Worm (Caenorhabditis elegans) whole organism, young adult: ENCODE data around the gene fbxa-96.
A peak's percentile ranks its signal among the peaks of the same experiment; 100 is the strongest.

Experiments
- B0261.1 ChIP-seq: sonication (generic microtip); optimal IDR thresholded peaks from 2 replicates; lab custom pipeline; 2016; ENCODE audit warnings: mild to moderate bottlenecking, missing genetic modification characterization, moderate library complexity, missing compliant biosample characterization
- F22D6.2 ChIP-seq: sonication (generic microtip); optimal IDR thresholded peaks from 2 replicates; lab custom pipeline; 2016; ENCODE audit warnings: mild to moderate bottlenecking, missing genetic modification characterization, missing compliant biosample characterization
- F23B12.7 ChIP-seq: sonication (generic microtip); optimal IDR thresholded peaks from 2 replicates; lab custom pipeline; 2017; ENCODE audit warnings: missing genetic modification characterization, mild to moderate bottlenecking, missing compliant biosample characterization, antibody characterized with exemption, moderate library complexity; ENCODE audit not compliant: insufficient read depth
- F37B4.10 ChIP-seq: fragments of 200-800 bp; sonication (Bioruptor generic); IDR thresholded peaks from 2 replicates; pipeline ENCODE4 v1.3.6; 2022; ENCODE audit warnings: missing genetic modification characterization, missing compliant biosample characterization
- F55B11.4 ChIP-seq: sonication (generic microtip); optimal IDR thresholded peaks from 2 replicates; lab custom pipeline; 2016; ENCODE audit warnings: missing compliant biosample characterization, missing genetic modification characterization, borderline replicate concordance; ENCODE audit not compliant: insufficient read depth
- F57C9.4 ChIP-seq: sonication (generic microtip); optimal IDR thresholded peaks from 2 replicates; lab custom pipeline; 2017; ENCODE audit warnings: mild to moderate bottlenecking, missing genetic modification characterization, missing compliant biosample characterization
- K11D2.4 ChIP-seq: fragments of 200-800 bp; sonication (Bioruptor generic); IDR thresholded peaks from 2 replicates; pipeline ENCODE4 v1.3.6; 2022; ENCODE audit warnings: missing genetic modification reagents, missing genetic modification characterization, missing compliant biosample characterization
- Y95B8A.8 ChIP-seq: fragments of 200-800 bp; sonication (Bioruptor generic); IDR thresholded peaks from 2 replicates; pipeline ENCODE4 v1.3.6; 2022; ENCODE audit warnings: missing genetic modification reagents, missing genetic modification characterization, missing compliant biosample characterization
- atf-7 ChIP-seq: sonication (generic microtip); optimal IDR thresholded peaks from 2 replicates; lab custom pipeline; 2017; ENCODE audit warnings: mild to moderate bottlenecking, missing genetic modification characterization, missing compliant biosample characterization
- attf-5 ChIP-seq: fragments of 200-800 bp; sonication (Bioruptor generic); optimal IDR thresholded peaks from 2 replicates; lab custom pipeline; 2018; ENCODE audit warnings: mild to moderate bottlenecking, missing genetic modification characterization, missing compliant biosample characterization
- cebp-2 ChIP-seq: fragments of 200-800 bp; sonication (Bioruptor generic); IDR thresholded peaks from 2 replicates; pipeline ENCODE4 v1.3.6; 2022; ENCODE audit warnings: missing genetic modification characterization, missing compliant biosample characterization
- ceh-27 ChIP-seq: fragments of 200-800 bp; sonication (Bioruptor generic); optimal IDR thresholded peaks from 2 replicates; lab custom pipeline; 2018; ENCODE audit warnings: mild to moderate bottlenecking, missing genetic modification characterization, moderate library complexity, missing compliant biosample characterization
- dpff-1 ChIP-seq: sonication (generic microtip); optimal IDR thresholded peaks from 2 replicates; lab custom pipeline; 2017; ENCODE audit warnings: mild to moderate bottlenecking, missing genetic modification characterization, missing compliant biosample characterization
- hmg-20 ChIP-seq: fragments of 200-800 bp; sonication (Bioruptor generic); IDR thresholded peaks from 2 replicates; pipeline ENCODE4 v1.3.6; 2022; ENCODE audit warnings: missing genetic modification reagents, missing genetic modification characterization, missing compliant biosample characterization
- hrde-1 ChIP-seq: sonication (generic microtip); optimal IDR thresholded peaks from 2 replicates; lab custom pipeline; 2016; ENCODE audit warnings: missing genetic modification characterization, mild to moderate bottlenecking, missing compliant biosample characterization, moderate library complexity, missing genotype, missing genetic modification reagents, borderline replicate concordance
- let-607 ChIP-seq, 2 experiments: fragments of 200-800 bp in 1 of 2; sonication (Bioruptor generic) in 1 of 2; sonication (generic microtip) in 1 of 2; optimal IDR thresholded peaks; 2 replicates each; lab custom pipeline; 2016 to 2018; ENCODE audit warnings: mild to moderate bottlenecking in 2 of 2, missing compliant biosample characterization in 2 of 2, missing genetic modification characterization in 2 of 2, moderate library complexity in 2 of 2, missing genotype in 1 of 2
- lin-40 ChIP-seq: sonication (generic microtip); optimal IDR thresholded peaks from 2 replicates; lab custom pipeline; 2016; ENCODE audit warnings: missing genetic modification characterization, mild to moderate bottlenecking, missing compliant biosample characterization, missing genotype, missing genetic modification reagents
- lsy-27 ChIP-seq: sonication (generic microtip); optimal IDR thresholded peaks from 2 replicates; lab custom pipeline; 2017; ENCODE audit warnings: missing genetic modification characterization, mild to moderate bottlenecking, missing compliant biosample characterization, antibody characterized with exemption, missing genotype, borderline replicate concordance; ENCODE audit not compliant: insufficient read depth
- madf-10 ChIP-seq: sonication (generic microtip); optimal IDR thresholded peaks from 2 replicates; lab custom pipeline; 2016; ENCODE audit warnings: mild to moderate bottlenecking, missing genetic modification characterization, missing compliant biosample characterization
- madf-6 ChIP-seq: fragments of 200-800 bp; sonication (Bioruptor generic); IDR thresholded peaks from 2 replicates; pipeline ENCODE4 v1.3.6; 2022; ENCODE audit warnings: missing genetic modification reagents, missing genetic modification characterization, missing compliant biosample characterization
- nfya-2 ChIP-seq: fragments of 200-800 bp; sonication (Bioruptor generic); IDR thresholded peaks from 2 replicates; pipeline ENCODE4 v1.3.6; 2022; ENCODE audit warnings: missing genetic modification reagents, missing genetic modification characterization, missing compliant biosample characterization
- rec-8 ChIP-seq, 2 experiments: sonication (generic microtip); optimal IDR thresholded peaks; 2 replicates each; lab custom pipeline; 2016; ENCODE audit warnings: mild to moderate bottlenecking in 2 of 2, missing genetic modification characterization in 2 of 2, missing genetic modification reagents in 2 of 2, missing genotype in 2 of 2, missing biosample characterization in 1 of 2, missing compliant biosample characterization in 1 of 2, moderate library complexity in 1 of 2
- repo-1 ChIP-seq: sonication (generic microtip); optimal IDR thresholded peaks from 2 replicates; lab custom pipeline; 2017; ENCODE audit warnings: mild to moderate bottlenecking, missing genetic modification characterization, missing compliant biosample characterization
- snpc-1.1 ChIP-seq: sonication (generic microtip); optimal IDR thresholded peaks from 2 replicates; lab custom pipeline; 2017; ENCODE audit warnings: missing genetic modification characterization, mild to moderate bottlenecking, missing compliant biosample characterization, antibody characterized with exemption, moderate library complexity, missing genotype, missing genetic modification reagents; ENCODE audit not compliant: insufficient read depth
- snpc-4 ChIP-seq, 5 experiments: fragments of 150-350 bp in 1 of 5; sonication (generic microtip) in 4 of 5; optimal IDR thresholded peaks; 2 replicates each; lab custom pipeline; 2014 to 2018; ENCODE audit warnings: missing genetic modification characterization in 5 of 5, missing biosample characterization in 3 of 5, antibody characterized with exemption in 2 of 5, mild to moderate bottlenecking in 2 of 5, missing compliant biosample characterization in 2 of 5, missing genotype in 2 of 5, moderate library complexity in 2 of 5, missing genetic modification reagents in 1 of 5
- sptf-2 ChIP-seq: fragments of 200-800 bp; sonication (Bioruptor generic); optimal IDR thresholded peaks from 2 replicates; lab custom pipeline; 2018; ENCODE audit warnings: mild to moderate bottlenecking, missing genetic modification characterization, missing compliant biosample characterization
- tbp1 ChIP-seq: fragments of 200-800 bp; sonication (Bioruptor generic); optimal IDR thresholded peaks from 2 replicates; lab custom pipeline; 2018; ENCODE audit warnings: mild to moderate bottlenecking, missing genetic modification characterization, missing compliant biosample characterization
- tbx-9 ChIP-seq: sonication (generic microtip); optimal IDR thresholded peaks from 2 replicates; lab custom pipeline; 2016; ENCODE audit warnings: borderline replicate concordance, missing genetic modification characterization, inconsistent platforms, missing compliant biosample characterization
- zfh-2 ChIP-seq: fragments of 200-800 bp; sonication (Bioruptor generic); conservative IDR thresholded peaks from 2 replicates; pipeline ENCODE4 v1.3.6; 2022; ENCODE audit warnings: missing genetic modification reagents, missing genetic modification characterization, missing compliant biosample characterization
- zim-3 ChIP-seq: sonication (generic microtip); optimal IDR thresholded peaks from 2 replicates; lab custom pipeline; 2017; ENCODE audit warnings: mild to moderate bottlenecking, missing genetic modification characterization, moderate library complexity, missing compliant biosample characterization
- ztf-22 ChIP-seq: fragments of 200-800 bp; sonication (Bioruptor generic); optimal IDR thresholded peaks from 2 replicates; lab custom pipeline; 2018; ENCODE audit warnings: mild to moderate bottlenecking, missing genetic modification characterization, moderate library complexity, missing compliant biosample characterization
- ztf-25 ChIP-seq: fragments of 200-800 bp; sonication (Bioruptor generic); IDR thresholded peaks from 2 replicates; pipeline ENCODE4 v1.3.6; 2022; ENCODE audit warnings: missing genetic modification reagents, missing genetic modification characterization, missing compliant biosample characterization
- ztf-26 ChIP-seq: sonication (generic microtip); optimal IDR thresholded peaks from 2 replicates; lab custom pipeline; 2017; ENCODE audit warnings: missing genetic modification characterization, missing compliant biosample characterization
- ztf-6 ChIP-seq: fragments of 200-800 bp; sonication (Bioruptor generic); IDR thresholded peaks from 2 replicates; pipeline ENCODE4 v1.3.6; 2022; ENCODE audit warnings: missing genetic modification reagents, missing genetic modification characterization, missing compliant biosample characterization

The fbxa-96 gene

DNA sequence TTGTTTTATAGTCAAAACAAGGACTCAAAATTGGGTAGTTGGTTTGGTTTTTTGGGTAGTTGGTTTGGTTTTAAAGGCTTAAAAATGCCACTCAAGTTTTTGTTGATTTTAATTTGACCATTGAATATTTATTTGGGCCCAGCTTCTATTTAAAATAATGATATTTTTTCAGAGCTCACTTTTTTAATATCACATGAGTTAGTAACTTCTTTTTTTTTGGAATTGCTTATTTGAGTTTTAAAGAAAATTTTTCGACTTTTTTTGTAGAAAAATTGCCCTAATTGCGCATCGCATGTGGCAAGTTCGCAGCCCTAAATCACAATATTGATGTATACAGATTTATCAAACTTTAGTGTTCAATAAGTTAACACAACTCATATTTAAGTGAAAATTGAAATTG is 24.5 kb downstream of the fbxa-96 start:
- no peak for TF ChIP-seq B0261.1
- TF ChIP-seq madf-10 (tag; lab: Kevin White, UChicago): no peak
- TF ChIP-seq F55B11.4 (tag; lab: Kevin White, UChicago): no peak
- no peak for TF ChIP-seq snpc-1.1 (tag; lab: Kevin White, UChicago)
- no peak for TF ChIP-seq Y95B8A.8
- TF ChIP-seq atf-7: no peak
- TF ChIP-seq attf-5 (GFP tag; lab: Kevin White, UChicago): no peak
- TF ChIP-seq cebp-2: no peak
- no peak for TF ChIP-seq hmg-20 (GFP tag; lab: Robert Waterston, UW)
- TF ChIP-seq repo-1 (tag; lab: Kevin White, UChicago): no peak
- TF ChIP-seq dpff-1 (tag; lab: Kevin White, UChicago): no peak

DNA sequence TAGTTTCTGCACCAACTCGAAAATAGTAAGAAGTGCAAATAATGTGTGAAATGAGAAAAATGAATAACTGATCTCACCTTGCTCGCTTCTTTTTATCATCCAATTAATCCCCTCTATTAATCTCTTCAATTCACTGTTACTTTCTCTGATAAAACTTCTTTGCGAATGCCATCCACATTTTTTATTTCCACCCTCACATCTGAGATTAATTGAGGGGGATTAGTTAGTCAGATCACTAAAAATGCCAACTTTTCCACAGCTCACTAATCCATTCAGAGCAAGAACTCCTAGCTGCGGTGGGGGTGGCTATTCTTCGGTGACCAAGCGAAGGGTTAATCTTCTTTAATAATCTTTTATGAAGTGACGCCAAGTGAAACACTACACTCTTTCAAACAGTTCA is 25.4 kb downstream of the fbxa-96 start, which contains the start of gene dsc-1:
Gene dsc-1, minus strand, starts transcription at position 46 of the 400 bp plus-strand sequence.
- TF ChIP-seq F57C9.4 (tag; lab: Kevin White, UChicago) (no peak), ztf-6 (no peak), F22D6.2 (no peak), hrde-1 (tag; lab: Kevin White, UChicago) (no peak), tbp1 (GFP tag; lab: Kevin White, UChicago) (no peak), ztf-22 (GFP tag; lab: Kevin White, UChicago) (no peak), K11D2.4 (GFP tag; lab: Robert Waterston, UW) (no peak), madf-6 (no peak)
- TF ChIP-seq, all 124 proteins: peak for 0

- no peak for TF ChIP-seq snpc-4 (GFP tag; optimal IDR thresholded peaks at IDR 0.05; lab: Kevin White, UChicago)
- TF ChIP-seq snpc-4 (tag; optimal IDR thresholded peaks at IDR 0.05; lab: Kevin White, UChicago): peak in 2 of 4 experiments; percentile 54 to 75
- no peak for TF ChIP-seq F37B4.10 (GFP tag; lab: Robert Waterston, UW)
- TF ChIP-seq tbx-9 (tag; lab: Kevin White, UChicago): no peak
These were observed 32.2 kb downstream of the fbxa-96 start for ce11 chrX:15027997-15028396.

ce11 chrX:15027566-15027965 is 32.6 kb downstream of the fbxa-96 start:
- TF ChIP-seq F23B12.7 (tag; lab: Kevin White, UChicago): no peak
- TF ChIP-seq madf-6: no peak
- TF ChIP-seq nfya-2 (GFP tag; lab: Robert Waterston, UW): no peak
- TF ChIP-seq hrde-1 (tag; lab: Kevin White, UChicago): no peak
- no peak for TF ChIP-seq madf-10 (tag; lab: Kevin White, UChicago)
- no peak for TF ChIP-seq ztf-26 (tag; lab: Kevin White, UChicago)
- TF ChIP-seq sptf-2 (GFP tag; lab: Kevin White, UChicago): no peak
- TF ChIP-seq zim-3 (tag; lab: Kevin White, UChicago): no peak
- TF ChIP-seq ceh-27: no peak
- TF ChIP-seq let-607 (tag; optimal IDR thresholded peaks at IDR 0.05; lab: Kevin White, UChicago): no peak
- TF ChIP-seq ztf-25: no peak

DNA sequence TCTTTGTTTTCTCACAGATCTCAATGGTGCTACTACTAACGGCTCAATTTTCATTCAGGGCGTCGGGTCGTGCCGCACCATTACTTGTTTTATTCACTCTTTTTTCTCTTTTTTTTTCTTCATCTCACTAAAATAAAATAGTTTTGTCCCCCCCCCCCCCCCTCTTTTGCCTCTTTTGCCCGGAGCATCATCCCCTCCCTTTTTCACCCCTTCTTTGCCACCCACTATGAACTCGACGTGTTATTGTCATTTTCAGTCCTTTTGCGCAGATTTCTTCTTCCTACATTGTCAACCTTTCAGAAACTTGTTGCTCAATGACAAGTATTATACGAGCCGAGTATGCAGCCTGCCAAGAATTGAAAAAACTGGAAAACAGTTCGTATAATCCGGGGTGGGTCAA is 34.2 kb downstream of the fbxa-96 start, which contains the start of gene seb-3:
Gene seb-3, plus strand, starts transcription at position 301 of the 400 bp plus-strand sequence.
- no peak for TF ChIP-seq rec-8 (tag; optimal IDR thresholded peaks at IDR 0.05; lab: Kevin White, UChicago)
- TF ChIP-seq zfh-2 (GFP tag; lab: Robert Waterston, UW): no peak
- TF ChIP-seq lin-40 (tag; lab: Kevin White, UChicago): no peak
- no peak for TF ChIP-seq repo-1 (tag; lab: Kevin White, UChicago)
- no peak for TF ChIP-seq lsy-27 (tag; lab: Kevin White, UChicago)
